Worm (Caenorhabditis elegans): ENCODE results near the gene K08D8.3.

DNA sequence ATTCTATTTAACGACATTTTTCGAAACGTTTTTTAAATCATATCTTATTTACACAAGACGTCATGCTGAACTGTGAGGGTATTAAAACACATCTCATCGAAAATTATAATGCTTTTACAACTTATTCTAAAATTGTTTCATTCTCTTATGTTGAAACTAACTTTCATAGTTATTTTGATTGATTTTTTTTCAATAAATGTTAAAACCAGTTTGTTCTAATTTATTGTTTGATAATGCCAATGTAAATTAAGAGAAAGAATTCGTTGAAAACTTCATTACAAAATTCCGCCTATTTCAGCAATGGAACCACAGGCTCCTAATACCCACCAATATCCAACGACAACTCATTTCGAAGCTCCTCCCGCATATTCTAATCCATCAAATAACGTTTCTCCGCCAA lies 11.5 kb downstream of the K08D8.3 start, which contains the start of gene K08D8.11:
- no peak for TF ChIP-seq W03F9.2 (tag; optimal IDR thresholded peaks at IDR 0.05)
- no peak for TF ChIP-seq him-1 (tag; optimal IDR thresholded peaks at IDR 0.05)

All from whole organism, L4/young adult.